Fruit fly (Drosophila melanogaster): ENCODE results near the gene MYPT-75D.

DNA sequence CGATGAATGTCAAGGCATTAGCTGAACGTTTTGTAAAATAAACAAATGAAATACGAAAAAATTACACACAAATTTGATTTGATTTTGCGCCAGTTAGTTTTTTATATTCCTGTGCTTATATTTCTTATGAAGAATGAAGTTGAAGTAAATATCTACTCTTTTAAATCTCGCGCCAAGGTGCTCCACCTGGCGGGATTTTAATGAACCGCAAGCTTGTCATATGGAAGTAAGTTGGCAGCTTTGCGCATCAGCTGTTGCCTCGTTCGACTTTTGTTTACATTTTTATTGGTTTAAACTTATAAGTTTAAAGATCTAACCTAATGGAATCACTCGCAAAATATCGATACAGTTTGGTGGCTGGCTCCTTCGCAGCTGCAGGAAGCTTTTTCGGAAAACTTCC, 41.4 kb downstream of the MYPT-75D start, which contains the start of gene CG42495:
- TF ChIP-seq CG8478 (optimal IDR thresholded peaks at IDR 0.05): no peak
- TF ChIP-seq CTCF (optimal IDR thresholded peaks at IDR 0.05): peak; percentile 85 to 92
